Worm (Caenorhabditis elegans): ENCODE measurements around the gene ZK616.8.

DNA sequence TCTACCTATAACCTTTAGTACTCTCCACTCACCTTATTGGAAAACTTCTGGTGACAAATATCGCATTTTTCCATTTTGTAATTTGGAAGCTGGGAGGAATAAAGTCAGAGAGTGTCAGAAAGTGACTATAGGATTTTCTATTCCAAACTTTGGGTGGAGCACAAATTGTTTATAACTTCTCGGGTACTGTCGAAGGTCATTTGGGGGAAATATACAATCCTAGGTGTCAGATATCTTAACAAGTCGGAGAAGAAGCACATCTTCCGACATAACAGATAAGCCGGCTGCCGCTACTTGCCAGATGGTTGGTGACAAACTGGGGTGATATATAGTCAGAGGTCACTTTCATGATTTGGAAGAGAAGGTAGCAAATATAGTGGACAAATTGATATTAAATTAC is 7.1 kb upstream of the ZK616.8 start, which contains the start of gene ehn-3:
- TF ChIP-seq lin-39 (tag; optimal IDR thresholded peaks at IDR 0.05) (no peak), nhr-237 (tag; optimal IDR thresholded peaks at IDR 0.05) (no peak), dmd-4 (tag; optimal IDR thresholded peaks at IDR 0.05) (no peak), lsy-2 (tag; optimal IDR thresholded peaks at IDR 0.05) (no peak), ztf-11 (tag; optimal IDR thresholded peaks at IDR 0.05) (no peak), sma-3 (GFP tag; optimal IDR thresholded peaks at IDR 0.05) (no peak), unc-62 (GFP tag; optimal IDR thresholded peaks at IDR 0.05) (no peak), R02D3.7 (tag; optimal IDR thresholded peaks at IDR 0.05) (no peak)

Data from whole organism, L2 larva.